Worm (Caenorhabditis elegans) whole organism, L3 larva: Measurements from ENCODE around the gene fbxa-94.

Source experiments
- ceh-16 ChIP-seq: sonication (generic microtip); optimal IDR thresholded peaks from 2 replicates; lab custom pipeline; 2017; ENCODE audit warnings: missing biosample characterization, missing genetic modification characterization
- ceh-9 ChIP-seq: sonication (generic microtip); optimal IDR thresholded peaks from 2 replicates; lab custom pipeline; 2018; ENCODE audit warnings: missing biosample characterization, missing genetic modification characterization
- daf-12 ChIP-seq: fragments of 150-350 bp; optimal IDR thresholded peaks from 2 replicates; lab custom pipeline; 2014; ENCODE audit warnings: missing biosample characterization, missing genetic modification reagents, missing genetic modification characterization
- eor-1 ChIP-seq, 2 experiments: fragments of 150-350 bp; optimal IDR thresholded peaks; 2 replicates each; lab custom pipeline; 2014 to 2018; ENCODE audit warnings: missing biosample characterization in 2 of 2, missing genetic modification characterization in 2 of 2
- hmg-11 ChIP-seq: sonication (generic microtip); optimal IDR thresholded peaks from 2 replicates; lab custom pipeline; 2016; ENCODE audit warnings: missing genetic modification characterization, missing compliant biosample characterization
- lsy-12 ChIP-seq: sonication (generic microtip); optimal IDR thresholded peaks from 2 replicates; lab custom pipeline; 2016; ENCODE audit warnings: mild to moderate bottlenecking, missing genetic modification characterization, missing compliant biosample characterization
- mdl-1 ChIP-seq: fragments of 150-350 bp; optimal IDR thresholded peaks from 2 replicates; lab custom pipeline; 2014; ENCODE audit warnings: missing biosample characterization, missing genetic modification characterization
- nhr-11 ChIP-seq: fragments of 150-350 bp; optimal IDR thresholded peaks from 2 replicates; lab custom pipeline; 2014; ENCODE audit warnings: missing biosample characterization, missing genetic modification characterization
- nhr-12 ChIP-seq: fragments of 150-350 bp; optimal IDR thresholded peaks from 2 replicates; lab custom pipeline; 2014; ENCODE audit warnings: missing biosample characterization, missing genetic modification characterization
- nhr-23 ChIP-seq: fragments of 150-350 bp; optimal IDR thresholded peaks from 2 replicates; lab custom pipeline; 2014; ENCODE audit warnings: missing biosample characterization, missing genetic modification reagents, missing genetic modification characterization
- nhr-77 ChIP-seq: fragments of 150-350 bp; optimal IDR thresholded peaks from 2 replicates; lab custom pipeline; 2014; ENCODE audit warnings: missing biosample characterization, missing genetic modification characterization
- sea-2 ChIP-seq: fragments of 150-350 bp; sonication (generic microtip); optimal IDR thresholded peaks from 4 replicates; lab custom pipeline; 2014; ENCODE audit warnings: missing biosample characterization, missing genetic modification reagents, missing genetic modification characterization
- skn-1 ChIP-seq: fragments of 150-350 bp; optimal IDR thresholded peaks from 2 replicates; lab custom pipeline; 2014; ENCODE audit warnings: missing biosample characterization, missing genetic modification characterization
- snpc-4 ChIP-seq: fragments of 150-350 bp; optimal IDR thresholded peaks from 2 replicates; lab custom pipeline; 2014; ENCODE audit warnings: missing biosample characterization, missing genetic modification characterization
- tbx-2 ChIP-seq: sonication (generic microtip); optimal IDR thresholded peaks from 2 replicates; lab custom pipeline; 2016; ENCODE audit warnings: mild to moderate bottlenecking, missing genetic modification characterization, missing compliant biosample characterization
- zag-1 ChIP-seq: fragments of 150-350 bp; optimal IDR thresholded peaks from 2 replicates; lab custom pipeline; 2014; ENCODE audit warnings: missing biosample characterization, missing genetic modification characterization
- ztf-11 ChIP-seq: fragments of 150-350 bp; optimal IDR thresholded peaks from 2 replicates; lab custom pipeline; 2014; ENCODE audit warnings: missing biosample characterization, missing genetic modification characterization
- ztf-4 ChIP-seq: fragments of 150-350 bp; optimal IDR thresholded peaks from 2 replicates; lab custom pipeline; 2014; ENCODE audit warnings: missing biosample characterization, missing genetic modification characterization

The fbxa-94 gene

DNA sequence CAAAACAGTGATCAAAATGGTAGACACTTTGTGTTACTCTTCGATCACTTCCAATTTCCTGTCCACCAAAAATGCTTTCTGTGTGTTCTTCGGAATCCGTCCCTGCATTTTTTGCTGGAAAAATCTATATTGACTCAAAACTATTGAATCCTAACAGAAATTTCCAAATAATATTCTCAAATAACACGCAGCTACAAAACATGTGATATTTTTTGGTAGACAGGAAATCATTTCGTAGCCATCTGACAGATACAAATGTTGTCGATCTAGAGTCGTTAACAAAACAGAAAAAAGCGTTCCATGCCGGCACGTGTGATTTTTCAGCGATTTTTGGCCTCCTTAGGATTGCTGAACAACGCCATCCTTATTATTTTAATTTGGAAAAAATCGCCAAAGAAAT is 40.2 kb downstream of the fbxa-94 start, which contains the start of gene str-263:
str-263 (plus strand) TSS at position 301 of the 400 bp plus-strand sequence.
- TF ChIP-seq nhr-77 (tag; lab: Kevin White, UChicago) (no peak), sea-2 (GFP tag; lab: Kevin White, UChicago) (no peak), ceh-16 (tag; lab: Kevin White, UChicago) (no peak), ceh-9 (tag; lab: Kevin White, UChicago) (no peak), snpc-4 (tag; lab: Kevin White, UChicago) (no peak), nhr-11 (tag; lab: Kevin White, UChicago) (no peak), zag-1 (tag; lab: Kevin White, UChicago) (no peak)

ce11 chrV:15614534-15614933 is 41.8 kb downstream of the fbxa-94 start:
- TF ChIP-seq eor-1 (tag; optimal IDR thresholded peaks at IDR 0.05; lab: Kevin White, UChicago), result no peak
- TF ChIP-seq nhr-12 (tag; lab: Kevin White, UChicago), result no peak
- no peak for TF ChIP-seq hmg-11 (tag; lab: Kevin White, UChicago)
- TF ChIP-seq ceh-16 (tag; lab: Kevin White, UChicago), result no peak

ce11 chrV:15621518-15621917 is 48.8 kb downstream of the fbxa-94 start, which contains the start of gene C55A1.1:
TSS of gene C55A1.1 (plus strand) at chrV:15621818.
- no peak for TF ChIP-seq nhr-23 (tag; lab: Kevin White, UChicago)
- TF ChIP-seq mdl-1, result no peak
- TF ChIP-seq tbx-2 (tag; lab: Kevin White, UChicago), result no peak
- no peak for TF ChIP-seq skn-1
- TF ChIP-seq daf-12 (tag; lab: Kevin White, UChicago), result no peak
- TF ChIP-seq ztf-11 (tag; lab: Kevin White, UChicago), result no peak
- no peak for TF ChIP-seq nhr-12 (tag; lab: Kevin White, UChicago)
- TF ChIP-seq lsy-12, result no peak
- TF ChIP-seq ztf-4, result no peak
- TF ChIP-seq, all 47 proteins: peak for 0
